Worm (Caenorhabditis elegans) whole organism, L3 larva: Measurements from ENCODE around the gene F35C11.6.
A peak's percentile ranks its signal among the peaks of the same experiment; 100 is the strongest.

Experiments
- R02D3.7 ChIP-seq: fragments of 150-350 bp; optimal IDR thresholded peaks from 2 replicates; lab custom pipeline; 2014; ENCODE audit warnings: missing biosample characterization, missing genetic modification characterization
- ZK546.5 ChIP-seq: sonication (generic microtip); optimal IDR thresholded peaks from 2 replicates; lab custom pipeline; 2017; ENCODE audit warnings: missing biosample characterization, missing genetic modification characterization
- aly-2 ChIP-seq: fragments of 150-350 bp; optimal IDR thresholded peaks from 2 replicates; lab custom pipeline; 2014; ENCODE audit warnings: missing biosample characterization, missing genetic modification characterization
- ama-1 ChIP-seq: fragments of 150-350 bp; optimal IDR thresholded peaks from 2 replicates; lab custom pipeline; 2018
- ceh-16 ChIP-seq: sonication (generic microtip); optimal IDR thresholded peaks from 2 replicates; lab custom pipeline; 2017; ENCODE audit warnings: missing biosample characterization, missing genetic modification characterization
- ceh-28 ChIP-seq: fragments of 150-350 bp; optimal IDR thresholded peaks from 2 replicates; lab custom pipeline; 2014; ENCODE audit warnings: missing biosample characterization, missing genetic modification reagents, missing genetic modification characterization
- ceh-82 ChIP-seq: fragments of 150-350 bp; optimal IDR thresholded peaks from 2 replicates; lab custom pipeline; 2014; ENCODE audit warnings: missing biosample characterization, missing genetic modification characterization
- ceh-9 ChIP-seq: sonication (generic microtip); optimal IDR thresholded peaks from 2 replicates; lab custom pipeline; 2018; ENCODE audit warnings: missing biosample characterization, missing genetic modification characterization
- egl-27 ChIP-seq: sonication (generic microtip); optimal IDR thresholded peaks from 4 replicates; lab custom pipeline; 2017; ENCODE audit warnings: missing biosample characterization, missing genetic modification reagents, missing genetic modification characterization
- egl-5 ChIP-seq: fragments of 150-350 bp; optimal IDR thresholded peaks from 2 replicates; lab custom pipeline; 2017; ENCODE audit warnings: missing biosample characterization, missing genetic modification reagents, missing genetic modification characterization, inconsistent platforms
- elt-1 ChIP-seq: fragments of 150-350 bp; optimal IDR thresholded peaks from 2 replicates; lab custom pipeline; 2014; ENCODE audit warnings: missing biosample characterization, missing genetic modification characterization
- elt-2 ChIP-seq: sonication (generic microtip); optimal IDR thresholded peaks from 2 replicates; lab custom pipeline; 2016; ENCODE audit warnings: missing genetic modification reagents, mild to moderate bottlenecking, missing genetic modification characterization, missing compliant biosample characterization
- elt-3 ChIP-seq, 3 experiments: fragments of 150-350 bp in 1 of 3; sonication (generic microtip) in 2 of 3; optimal IDR thresholded peaks; 2 replicates in 2 of 3; 4 replicates in 1 of 3; lab custom pipeline; 2014 to 2017; ENCODE audit warnings: missing biosample characterization in 3 of 3, missing genetic modification characterization in 3 of 3
- eor-1 ChIP-seq, 2 experiments: fragments of 150-350 bp; optimal IDR thresholded peaks; 2 replicates each; lab custom pipeline; 2014 to 2018; ENCODE audit warnings: missing biosample characterization in 2 of 2, missing genetic modification characterization in 2 of 2
- fkh-10 ChIP-seq: sonication (generic microtip); optimal IDR thresholded peaks from 2 replicates; lab custom pipeline; 2017; ENCODE audit warnings: missing biosample characterization, missing genetic modification reagents, missing genetic modification characterization
- fkh-2 ChIP-seq: fragments of 150-350 bp; optimal IDR thresholded peaks from 2 replicates; lab custom pipeline; 2014; ENCODE audit warnings: missing biosample characterization, missing genetic modification reagents, missing genetic modification characterization
- fos-1 ChIP-seq: fragments of 150-350 bp; optimal IDR thresholded peaks from 2 replicates; lab custom pipeline; 2014; ENCODE audit warnings: missing biosample characterization, missing genetic modification characterization
- hmg-11 ChIP-seq: sonication (generic microtip); optimal IDR thresholded peaks from 2 replicates; lab custom pipeline; 2016; ENCODE audit warnings: missing genetic modification characterization, missing compliant biosample characterization
- jun-1 ChIP-seq: fragments of 150-350 bp; optimal IDR thresholded peaks from 2 replicates; lab custom pipeline; 2014; ENCODE audit warnings: missing biosample characterization, missing genetic modification reagents, missing genetic modification characterization
- lin-15B ChIP-seq: fragments of 150-350 bp; optimal IDR thresholded peaks from 2 replicates; lab custom pipeline; 2014; ENCODE audit warnings: missing biosample characterization, missing genetic modification characterization
- lin-39 ChIP-seq: fragments of 150-350 bp; optimal IDR thresholded peaks from 2 replicates; lab custom pipeline; 2018; ENCODE audit warnings: missing biosample characterization, missing genetic modification reagents, missing genetic modification characterization
- lsy-12 ChIP-seq: sonication (generic microtip); optimal IDR thresholded peaks from 2 replicates; lab custom pipeline; 2016; ENCODE audit warnings: mild to moderate bottlenecking, missing genetic modification characterization, missing compliant biosample characterization
- mdl-1 ChIP-seq: fragments of 150-350 bp; optimal IDR thresholded peaks from 2 replicates; lab custom pipeline; 2014; ENCODE audit warnings: missing biosample characterization, missing genetic modification characterization
- nfya-1 ChIP-seq: sonication (generic microtip); optimal IDR thresholded peaks from 2 replicates; lab custom pipeline; 2017; ENCODE audit warnings: missing genetic modification characterization, mild to moderate bottlenecking, missing compliant biosample characterization, antibody characterized with exemption, moderate library complexity; ENCODE audit not compliant: insufficient read depth
- nhr-11 ChIP-seq: fragments of 150-350 bp; optimal IDR thresholded peaks from 2 replicates; lab custom pipeline; 2014; ENCODE audit warnings: missing biosample characterization, missing genetic modification characterization
- nhr-12 ChIP-seq: fragments of 150-350 bp; optimal IDR thresholded peaks from 2 replicates; lab custom pipeline; 2014; ENCODE audit warnings: missing biosample characterization, missing genetic modification characterization
- nhr-23 ChIP-seq: fragments of 150-350 bp; optimal IDR thresholded peaks from 2 replicates; lab custom pipeline; 2014; ENCODE audit warnings: missing biosample characterization, missing genetic modification reagents, missing genetic modification characterization
- nhr-237 ChIP-seq: fragments of 150-350 bp; optimal IDR thresholded peaks from 2 replicates; lab custom pipeline; 2014; ENCODE audit warnings: missing biosample characterization, missing genetic modification characterization
- nhr-25 ChIP-seq: sonication (generic microtip); optimal IDR thresholded peaks from 2 replicates; lab custom pipeline; 2017; ENCODE audit warnings: missing biosample characterization, missing genetic modification characterization
- nhr-28 ChIP-seq: fragments of 150-350 bp; optimal IDR thresholded peaks from 2 replicates; lab custom pipeline; 2014; ENCODE audit warnings: missing biosample characterization, missing genetic modification characterization
- nhr-43 ChIP-seq: sonication (generic microtip); optimal IDR thresholded peaks from 2 replicates; lab custom pipeline; 2016; ENCODE audit warnings: mild to moderate bottlenecking, missing genetic modification characterization, missing compliant biosample characterization; ENCODE audit not compliant: poor library complexity, severe bottlenecking
- nhr-76 ChIP-seq: fragments of 150-350 bp; sonication (generic microtip); optimal IDR thresholded peaks from 5 replicates; lab custom pipeline; 2014; ENCODE audit warnings: missing biosample characterization, missing genetic modification characterization
- nhr-77 ChIP-seq: fragments of 150-350 bp; optimal IDR thresholded peaks from 2 replicates; lab custom pipeline; 2014; ENCODE audit warnings: missing biosample characterization, missing genetic modification characterization
- pqm-1 ChIP-seq: fragments of 150-350 bp; optimal IDR thresholded peaks from 2 replicates; lab custom pipeline; 2017; ENCODE audit warnings: missing biosample characterization, missing genetic modification characterization, inconsistent platforms
- sea-2 ChIP-seq: fragments of 150-350 bp; sonication (generic microtip); optimal IDR thresholded peaks from 4 replicates; lab custom pipeline; 2014; ENCODE audit warnings: missing biosample characterization, missing genetic modification reagents, missing genetic modification characterization
- skn-1 ChIP-seq: fragments of 150-350 bp; optimal IDR thresholded peaks from 2 replicates; lab custom pipeline; 2014; ENCODE audit warnings: missing biosample characterization, missing genetic modification characterization
- snpc-4 ChIP-seq: fragments of 150-350 bp; optimal IDR thresholded peaks from 2 replicates; lab custom pipeline; 2014; ENCODE audit warnings: missing biosample characterization, missing genetic modification characterization
- tbx-2 ChIP-seq: sonication (generic microtip); optimal IDR thresholded peaks from 2 replicates; lab custom pipeline; 2016; ENCODE audit warnings: mild to moderate bottlenecking, missing genetic modification characterization, missing compliant biosample characterization
- unc-39 ChIP-seq: sonication (generic microtip); optimal IDR thresholded peaks from 4 replicates; lab custom pipeline; 2017; ENCODE audit warnings: missing biosample characterization, missing genetic modification characterization
- unc-62 ChIP-seq: fragments of 150-350 bp; sonication (generic microtip); optimal IDR thresholded peaks from 4 replicates; lab custom pipeline; 2014; ENCODE audit warnings: missing biosample characterization, missing genetic modification reagents, missing genetic modification characterization
- zag-1 ChIP-seq: fragments of 150-350 bp; optimal IDR thresholded peaks from 2 replicates; lab custom pipeline; 2014; ENCODE audit warnings: missing biosample characterization, missing genetic modification characterization

Gene F35C11.6

DNA sequence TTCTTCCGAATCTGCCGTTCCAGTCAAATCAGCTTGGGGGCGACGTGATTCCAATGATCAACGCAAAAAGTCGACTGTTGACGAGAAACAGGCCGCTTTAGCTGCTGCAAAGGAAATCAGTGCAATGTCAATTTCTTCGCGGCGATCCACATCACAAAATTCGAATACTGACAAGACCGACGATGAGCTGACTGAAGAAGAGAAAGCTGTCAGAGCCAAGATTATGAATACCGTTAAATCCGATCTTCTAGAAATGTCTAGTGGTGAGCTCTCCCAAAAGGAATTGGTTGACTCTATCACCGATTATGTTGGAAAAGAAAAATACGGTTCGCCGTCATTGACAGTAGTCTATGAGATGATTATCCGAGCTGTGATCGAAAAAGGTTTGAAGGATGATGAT, 38.7 kb downstream of the F35C11.6 start:
- TF ChIP-seq elt-2 (tag; lab: Kevin White, UChicago) (no peak), lsy-12 (no peak), mdl-1 (no peak), jun-1 (tag; lab: Kevin White, UChicago) (no peak), nhr-28 (tag; lab: Kevin White, UChicago) (no peak), nhr-25 (tag; lab: Kevin White, UChicago) (no peak), nhr-76 (tag; lab: Kevin White, UChicago) (no peak), ZK546.5 (no peak), elt-1 (tag; lab: Kevin White, UChicago) (no peak), hmg-11 (tag; lab: Kevin White, UChicago) (no peak), pqm-1 (tag; lab: Kevin White, UChicago) (no peak)
- TF ChIP-seq, all 47 proteins: peak for 0

DNA sequence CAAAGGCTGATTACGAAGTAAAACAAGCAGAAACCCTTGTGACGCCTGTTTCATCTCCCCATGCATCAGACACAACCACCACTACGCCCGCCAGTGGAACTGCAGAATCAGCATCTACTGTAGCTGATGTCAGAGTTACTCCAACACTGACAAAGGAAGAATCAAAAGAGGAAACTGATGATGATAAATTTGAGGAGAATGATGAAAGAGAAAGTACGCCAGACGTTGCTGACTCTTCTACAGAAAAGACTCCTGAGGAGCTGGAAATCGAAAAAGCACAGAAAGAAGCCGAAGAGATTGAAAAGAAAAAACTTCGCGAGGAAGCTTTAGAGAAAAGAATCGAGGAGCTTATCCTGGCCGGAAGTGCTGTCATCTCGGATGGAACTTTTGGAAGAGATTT, 40.7 kb downstream of the F35C11.6 start:
- TF ChIP-seq eor-1 (tag; optimal IDR thresholded peaks at IDR 0.05; lab: Kevin White, UChicago) (no peak), egl-27 (tag; lab: Kevin White, UChicago) (no peak), snpc-4 (tag; lab: Kevin White, UChicago) (no peak), R02D3.7 (tag; lab: Kevin White, UChicago) (no peak), nhr-25 (tag; lab: Kevin White, UChicago) (no peak), nhr-237 (tag; lab: Kevin White, UChicago) (no peak), unc-62 (no peak), jun-1 (tag; lab: Kevin White, UChicago) (no peak), nfya-1 (no peak), nhr-12 (tag; lab: Kevin White, UChicago) (no peak), sea-2 (GFP tag; lab: Kevin White, UChicago) (no peak), lin-15B (tag; lab: Kevin White, UChicago) (no peak), elt-1 (tag; lab: Kevin White, UChicago) (no peak), nhr-28 (tag; lab: Kevin White, UChicago) (no peak), ZK546.5 (no peak), nhr-23 (tag; lab: Kevin White, UChicago) (no peak), tbx-2 (tag; lab: Kevin White, UChicago) (no peak)

DNA sequence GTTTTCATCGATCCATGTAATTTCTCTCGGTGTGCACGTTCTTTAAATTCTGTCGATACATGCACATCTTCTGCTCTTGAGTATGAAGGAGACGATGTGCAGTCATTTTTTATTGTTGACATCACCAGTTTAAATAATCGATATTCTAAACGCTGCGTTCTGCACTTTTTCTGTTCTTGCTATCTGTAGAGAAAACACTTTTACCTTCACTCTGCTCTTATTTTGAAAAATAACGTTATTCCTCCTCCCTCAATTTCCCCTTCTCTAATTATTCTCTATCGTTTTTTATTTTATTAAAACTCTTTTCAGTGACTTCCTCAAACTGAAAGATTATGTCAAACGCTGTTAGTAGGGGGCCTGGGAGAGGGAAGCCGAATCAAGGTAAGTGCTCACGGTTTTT, 42.0 kb downstream of the F35C11.6 start, which contains the start of gene ifg-1:
Gene ifg-1 (plus strand): TSS at position 301 of the 400 bp plus-strand sequence.
- TF ChIP-seq lsy-12 (no peak), egl-5 (no peak), elt-1 (tag; lab: Kevin White, UChicago) (no peak), fkh-2 (tag; lab: Kevin White, UChicago) (no peak), nhr-76 (tag; lab: Kevin White, UChicago) (no peak), nhr-237 (tag; lab: Kevin White, UChicago) (no peak), elt-2 (tag; lab: Kevin White, UChicago) (no peak), ceh-82 (tag; lab: Kevin White, UChicago) (no peak), skn-1 (tag; lab: Kevin White, UChicago) (no peak), tbx-2 (tag; lab: Kevin White, UChicago) (no peak), elt-3 (tag; optimal IDR thresholded peaks at IDR 0.05; lab: Kevin White, UChicago) (no peak), unc-39 (tag; lab: Kevin White, UChicago) (no peak), lin-15B (tag; lab: Kevin White, UChicago) (no peak)
- TF ChIP-seq, all 47 proteins: peak for 0

DNA sequence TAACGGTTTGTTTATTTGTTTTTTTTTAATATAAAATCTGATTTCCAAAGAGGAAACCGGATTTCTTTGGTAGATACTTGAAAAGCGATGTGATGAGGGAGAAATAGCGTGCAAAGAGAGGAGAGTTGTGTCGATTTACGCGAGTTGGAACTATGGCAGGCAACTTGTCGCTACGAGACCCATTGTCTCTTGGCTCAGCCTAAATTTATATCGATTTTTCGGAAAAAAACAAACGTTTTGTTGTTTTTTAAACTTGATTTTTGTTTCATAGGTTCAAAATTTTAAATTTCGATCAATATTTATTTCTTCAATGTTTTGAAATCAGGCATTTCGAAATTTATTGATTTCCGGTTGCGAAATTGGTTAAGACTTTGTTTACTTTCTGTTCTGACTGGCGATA, 42.5 kb downstream of the F35C11.6 start, which contains the start of gene M110.3:
Gene M110.3 (minus strand): TSS at position 184 of the 400 bp plus-strand sequence.
- TF ChIP-seq fkh-10 (GFP tag; lab: Kevin White, UChicago) (no peak), jun-1 (tag; lab: Kevin White, UChicago) (peak; percentile 4), zag-1 (tag; lab: Kevin White, UChicago) (no peak), ceh-82 (tag; lab: Kevin White, UChicago) (no peak), ceh-9 (tag; lab: Kevin White, UChicago) (no peak), nhr-12 (tag; lab: Kevin White, UChicago) (no peak), unc-62 (no peak), nhr-11 (tag; lab: Kevin White, UChicago) (no peak), lsy-12 (no peak), nhr-28 (tag; lab: Kevin White, UChicago) (no peak), elt-2 (tag; lab: Kevin White, UChicago) (peak; percentile 14), skn-1 (tag; lab: Kevin White, UChicago) (no peak), nhr-43 (tag; lab: Kevin White, UChicago) (no peak), mdl-1 (no peak), sea-2 (GFP tag; lab: Kevin White, UChicago) (no peak), nhr-77 (tag; lab: Kevin White, UChicago) (no peak), hmg-11 (tag; lab: Kevin White, UChicago) (peak; percentile 71), ama-1 (lab: Kevin White, UChicago) (no peak), fos-1 (tag; lab: Kevin White, UChicago) (no peak), egl-5 (peak; percentile 67), ZK546.5 (no peak), ceh-28 (tag; lab: Kevin White, UChicago) (peak; percentile 69), lin-39 (tag; lab: Kevin White, UChicago) (peak; percentile 70), elt-1 (tag; lab: Kevin White, UChicago) (no peak), aly-2 (tag; lab: Kevin White, UChicago) (no peak), nhr-76 (tag; lab: Kevin White, UChicago) (no peak), nhr-237 (tag; lab: Kevin White, UChicago) (no peak), R02D3.7 (tag; lab: Kevin White, UChicago) (peak; percentile 93), unc-39 (tag; lab: Kevin White, UChicago) (no peak), egl-27 (tag; lab: Kevin White, UChicago) (no peak), lin-15B (tag; lab: Kevin White, UChicago) (peak; percentile 65), nfya-1 (peak; percentile 76), nhr-25 (tag; lab: Kevin White, UChicago) (no peak), elt-3 (tag; optimal IDR thresholded peaks at IDR 0.05; lab: Kevin White, UChicago) (no peak), tbx-2 (tag; lab: Kevin White, UChicago) (no peak), nhr-23 (tag; lab: Kevin White, UChicago) (peak; percentile 73), ceh-16 (tag; lab: Kevin White, UChicago) (no peak), eor-1 (tag; optimal IDR thresholded peaks at IDR 0.05; lab: Kevin White, UChicago) (no peak)
